Fruit fly (Drosophila melanogaster): Measurements from ENCODE around the gene tko.

tko gene

DNA sequence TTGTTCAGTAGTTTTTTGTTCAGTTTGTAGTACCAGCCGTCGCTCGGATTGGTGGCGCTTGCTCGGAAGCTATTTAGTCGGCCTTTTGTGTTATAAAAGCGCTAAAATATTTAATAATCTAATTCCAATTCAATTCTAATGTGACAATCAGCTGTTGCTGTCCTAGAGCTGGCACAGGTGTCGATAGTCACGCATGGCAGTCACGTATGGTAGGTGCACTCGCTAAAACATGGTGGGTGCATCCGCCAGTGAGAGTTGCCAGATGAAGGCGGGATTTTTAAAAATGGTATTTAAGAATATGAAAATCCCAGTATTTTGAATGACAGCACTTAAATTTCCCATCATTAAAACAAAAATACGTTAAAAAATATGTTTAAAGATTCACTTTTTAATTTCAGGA, at the start of gene tko (continued):
- TF ChIP-seq Usf (GFP tag; optimal IDR thresholded peaks at IDR 0.05) (no peak), HmgZ (tag; optimal IDR thresholded peaks at IDR 0.05) (peak; percentile 84), Jarid2 (GFP tag; optimal IDR thresholded peaks at IDR 0.05) (no peak), emc (GFP tag; optimal IDR thresholded peaks at IDR 0.05) (no peak), CG34422 (GFP tag; IDR thresholded peaks at IDR 0.05) (no peak; the same call in 2 of the 3 replicates), tio (GFP tag; optimal IDR thresholded peaks at IDR 0.05) (no peak), MTF-1 (GFP tag; optimal IDR thresholded peaks at IDR 0.05; ENCODE audit: borderline replicate concordance) (no peak), en (GFP tag; optimal IDR thresholded peaks at IDR 0.05) (no peak), CG7963 (GFP tag; IDR thresholded peaks at IDR 0.05; ENCODE audit: partially characterized antibody) (peak; percentile 90), D (optimal IDR thresholded peaks at IDR 0.05) (no peak), D (GFP tag; optimal IDR thresholded peaks at IDR 0.05) (no peak), Spps (tag; optimal IDR thresholded peaks at IDR 0.05) (no peak), CG7357 (GFP tag; IDR thresholded peaks at IDR 0.05) (no peak), zfh1 (GFP tag; IDR thresholded peaks at IDR 0.05) (no peak), CG11398 (GFP tag; optimal IDR thresholded peaks at IDR 0.05) (no peak), nom (GFP tag; optimal IDR thresholded peaks at IDR 0.05) (no peak), toy (GFP tag; IDR thresholded peaks at IDR 0.05) (no peak), CkIIα-i1 (GFP tag; IDR thresholded peaks at IDR 0.05) (no peak), CG1647 (GFP tag; optimal IDR thresholded peaks at IDR 0.05) (peak; percentile 41), Bgb (GFP tag; IDR thresholded peaks at IDR 0.05; ENCODE audit: partially characterized antibody) (peak; percentile 98), CG3838 (GFP tag; optimal IDR thresholded peaks at IDR 0.05) (no peak), Asciz (GFP tag; optimal IDR thresholded peaks at IDR 0.05) (no peak), gfzf (GFP tag; optimal IDR thresholded peaks at IDR 0.05) (peak; percentile 58), jumu (GFP tag; optimal IDR thresholded peaks at IDR 0.05) (no peak), HHEX (GFP tag; optimal IDR thresholded peaks at IDR 0.05) (no peak), CG9727 (GFP tag; optimal IDR thresholded peaks at IDR 0.05) (no peak), CG12236 (GFP tag; optimal IDR thresholded peaks at IDR 0.05) (no peak), Sry-β (GFP tag; optimal IDR thresholded peaks at IDR 0.05) (no peak), her (GFP tag; optimal IDR thresholded peaks at IDR 0.05) (peak; percentile 23), kay (GFP tag; optimal IDR thresholded peaks at IDR 0.05) (no peak), shn (GFP tag; optimal IDR thresholded peaks at IDR 0.05) (no peak), gcm2 (GFP tag; optimal IDR thresholded peaks at IDR 0.05) (no peak), CG32772 (GFP tag; IDR thresholded peaks at IDR 0.05) (no peak), CrebB (tag; optimal IDR thresholded peaks at IDR 0.05) (no peak), sna (GFP tag; IDR thresholded peaks at IDR 0.05; ENCODE audit: partially characterized antibody) (peak; percentile 85), CG9797 (GFP tag; optimal IDR thresholded peaks at IDR 0.05) (peak; percentile 56), CG13296 (GFP tag; optimal IDR thresholded peaks at IDR 0.05) (no peak), usp (GFP tag; optimal IDR thresholded peaks at IDR 0.05) (no peak), disco-r (GFP tag; optimal IDR thresholded peaks at IDR 0.05) (peak; percentile 48), Lpt (GFP tag; optimal IDR thresholded peaks at IDR 0.05) (no peak), Rx (GFP tag; IDR thresholded peaks at IDR 0.05) (no peak), fd64A (GFP tag; optimal IDR thresholded peaks at IDR 0.05) (no peak), sqz (GFP tag; optimal IDR thresholded peaks at IDR 0.05) (no peak), tap (tag; optimal IDR thresholded peaks at IDR 0.05) (no peak), Fer3 (tag; optimal IDR thresholded peaks at IDR 0.05) (no peak), slp2 (GFP tag; optimal IDR thresholded peaks at IDR 0.05) (no peak), Meics (GFP tag; optimal IDR thresholded peaks at IDR 0.05) (no peak), dmrt99B (tag; optimal IDR thresholded peaks at IDR 0.05) (no peak), CHES-1-like (GFP tag; optimal IDR thresholded peaks at IDR 0.05) (peak; percentile 54), tin (GFP tag; optimal IDR thresholded peaks at IDR 0.05) (no peak), unpg (GFP tag; optimal IDR thresholded peaks at IDR 0.05) (no peak), NC2β (GFP tag; optimal IDR thresholded peaks at IDR 0.05) (peak; percentile 1)
